Worm (Caenorhabditis elegans) whole organism, early embryonic: ENCODE measurements around the gene gst-26.

Experiments
- B0310.2 ChIP-seq: sonication (generic microtip); optimal IDR thresholded peaks from 2 replicates; lab custom pipeline; 2016; ENCODE audit warnings: mild to moderate bottlenecking, missing genetic modification characterization, missing compliant biosample characterization
- aly-1 ChIP-seq: sonication (generic microtip); optimal IDR thresholded peaks from 2 replicates; lab custom pipeline; 2016; ENCODE audit warnings: missing genetic modification characterization, missing compliant biosample characterization
- ceh-13 ChIP-seq: fragments of 200-800 bp; sonication (Bioruptor generic); optimal IDR thresholded peaks from 2 replicates; lab custom pipeline; 2018; ENCODE audit warnings: mild to moderate bottlenecking, missing genetic modification characterization, missing compliant biosample characterization
- ets-7 ChIP-seq: sonication (generic microtip); optimal IDR thresholded peaks from 2 replicates; lab custom pipeline; 2016; ENCODE audit warnings: missing genotype, missing genetic modification characterization, missing compliant biosample characterization

- TF ChIP-seq ceh-13 (GFP tag; lab: Kevin White, UChicago), result no peak
- TF ChIP-seq aly-1 (tag; lab: Kevin White, UChicago), result no peak
- TF ChIP-seq B0310.2, result no peak
- TF ChIP-seq ets-7 (tag; lab: Kevin White, UChicago), result no peak
Measured at ce11 chrII:15124193-15124592, 40.2 kb downstream of the gst-26 start, which contains the start of gene Y53F4B.23.
